Worm (Caenorhabditis elegans): ENCODE measurements around the gene adt-3.

DNA sequence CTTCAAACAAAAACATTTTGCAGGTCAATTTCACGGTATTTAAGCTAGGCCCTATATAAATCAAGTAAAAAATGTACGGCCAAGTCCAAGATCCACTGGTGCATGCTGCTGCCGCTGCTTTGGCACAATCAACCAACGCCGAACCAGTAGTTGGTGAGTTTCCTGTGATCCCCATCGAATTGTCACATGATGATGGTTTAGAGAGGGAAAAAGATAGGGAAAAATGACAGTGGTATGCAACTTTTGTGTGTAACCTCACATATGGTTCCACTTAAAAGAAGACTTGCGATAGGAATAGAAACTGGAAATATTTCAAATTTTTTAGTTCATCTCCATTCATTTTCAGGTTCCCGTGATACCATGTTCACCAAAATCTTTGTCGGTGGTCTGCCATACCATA, 26.9 kb upstream of the adt-3 start, which contains the start of gene sup-12:
- TF ChIP-seq nhr-76 (tag; optimal IDR thresholded peaks at IDR 0.05) (no peak), mep-1 (tag; optimal IDR thresholded peaks at IDR 0.05) (no peak), nhr-28 (tag; optimal IDR thresholded peaks at IDR 0.05) (no peak), elt-1 (tag; optimal IDR thresholded peaks at IDR 0.05; ENCODE audit: borderline replicate concordance, insufficient read depth) (no peak), blmp-1 (tag; optimal IDR thresholded peaks at IDR 0.05) (no peak), unc-39 (tag; optimal IDR thresholded peaks at IDR 0.05) (no peak), drap-1 (GFP tag; optimal IDR thresholded peaks at IDR 0.05) (no peak), pha-4 (tag; optimal IDR thresholded peaks at IDR 0.05) (no peak), unc-62 (GFP tag; optimal IDR thresholded peaks at IDR 0.05) (no peak), elt-3 (tag; optimal IDR thresholded peaks at IDR 0.05) (no peak)

Data from whole organism, mixed stage, embryonic.